Worm (Caenorhabditis elegans): ENCODE measurements around the gene F31E3.6.

- TF ChIP-seq lin-11 (tag; optimal IDR thresholded peaks at IDR 0.05) (no peak), nhr-237 (tag; optimal IDR thresholded peaks at IDR 0.05) (no peak), zag-1 (tag; optimal IDR thresholded peaks at IDR 0.05) (no peak), sma-3 (GFP tag; optimal IDR thresholded peaks at IDR 0.05) (no peak)
Measured at ce11 chrIII:6945319-6945718, 36.6 kb upstream of the F31E3.6 start.

Measured in whole organism, L2 larva.